Fruit fly (Drosophila melanogaster): ENCODE results near the gene p.

Gene p

DNA sequence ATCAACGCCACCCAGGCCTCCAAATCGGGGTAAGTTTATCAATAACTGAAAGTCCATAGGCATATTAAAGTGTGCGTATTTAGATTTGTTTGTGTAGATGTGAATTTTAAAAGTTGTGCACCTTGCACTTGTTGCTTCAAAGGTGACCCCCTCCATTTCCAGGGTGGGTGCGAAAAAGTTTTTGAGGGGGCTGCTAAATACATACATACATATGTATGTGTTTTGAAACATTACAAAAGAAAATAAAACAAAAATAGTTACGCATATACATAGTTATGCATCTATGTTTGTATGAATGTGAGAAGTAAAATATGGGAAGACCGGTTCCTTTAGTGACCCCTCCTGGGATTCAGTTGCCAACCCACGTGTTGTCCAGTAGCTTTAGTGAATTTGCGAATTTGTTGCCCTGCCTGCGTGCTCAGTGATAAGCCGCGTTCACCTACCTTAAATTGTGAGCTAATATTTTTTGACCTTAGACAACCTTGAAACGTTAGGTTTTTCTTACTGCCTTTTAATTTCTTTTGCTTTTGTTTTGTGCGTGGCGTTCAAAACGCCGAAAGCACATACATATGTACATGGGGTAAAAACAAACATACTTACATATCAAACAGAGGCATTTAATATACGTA lies 470 bp downstream of the p start:
- TF ChIP-seq Dll (optimal IDR thresholded peaks at IDR 0.05) (no peak), pan (optimal IDR thresholded peaks at IDR 0.05) (peak; percentile 58), psq (optimal IDR thresholded peaks at IDR 0.05) (no peak)

DNA sequence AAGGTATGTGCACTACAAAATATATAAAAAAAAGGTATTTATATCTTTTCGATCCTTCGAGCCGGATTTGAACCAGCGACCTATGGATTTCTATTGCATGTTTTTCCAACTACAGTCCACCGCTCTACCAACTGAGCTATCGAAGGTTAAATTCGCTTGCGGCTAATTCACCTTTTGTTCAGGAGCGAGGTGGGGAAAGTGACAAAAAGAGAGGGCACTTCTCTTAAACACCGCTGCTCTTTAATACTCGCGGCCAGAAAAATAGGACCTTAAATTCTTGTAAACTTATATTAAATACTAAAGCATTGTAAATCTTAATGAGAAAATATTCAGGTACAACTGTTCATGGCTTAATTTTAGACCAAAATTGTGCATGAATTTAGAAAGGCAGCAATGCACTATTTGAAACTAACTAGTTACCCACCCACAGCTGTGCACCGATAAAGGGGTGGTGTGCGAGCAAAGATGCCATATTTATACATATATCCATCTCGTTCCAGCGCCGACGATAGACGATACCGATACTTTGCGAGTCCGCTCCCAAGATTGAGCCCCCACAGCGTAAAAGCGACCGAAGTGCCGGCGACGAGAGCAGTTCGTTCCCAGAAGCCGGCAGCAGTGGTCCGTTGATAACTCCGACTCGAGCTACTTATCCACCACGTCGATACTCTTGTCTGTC lies 1.3 kb downstream of the p start:
- TF ChIP-seq pan (optimal IDR thresholded peaks at IDR 0.05) (no peak), CG8478 (optimal IDR thresholded peaks at IDR 0.05) (peak; percentile 38)

DNA sequence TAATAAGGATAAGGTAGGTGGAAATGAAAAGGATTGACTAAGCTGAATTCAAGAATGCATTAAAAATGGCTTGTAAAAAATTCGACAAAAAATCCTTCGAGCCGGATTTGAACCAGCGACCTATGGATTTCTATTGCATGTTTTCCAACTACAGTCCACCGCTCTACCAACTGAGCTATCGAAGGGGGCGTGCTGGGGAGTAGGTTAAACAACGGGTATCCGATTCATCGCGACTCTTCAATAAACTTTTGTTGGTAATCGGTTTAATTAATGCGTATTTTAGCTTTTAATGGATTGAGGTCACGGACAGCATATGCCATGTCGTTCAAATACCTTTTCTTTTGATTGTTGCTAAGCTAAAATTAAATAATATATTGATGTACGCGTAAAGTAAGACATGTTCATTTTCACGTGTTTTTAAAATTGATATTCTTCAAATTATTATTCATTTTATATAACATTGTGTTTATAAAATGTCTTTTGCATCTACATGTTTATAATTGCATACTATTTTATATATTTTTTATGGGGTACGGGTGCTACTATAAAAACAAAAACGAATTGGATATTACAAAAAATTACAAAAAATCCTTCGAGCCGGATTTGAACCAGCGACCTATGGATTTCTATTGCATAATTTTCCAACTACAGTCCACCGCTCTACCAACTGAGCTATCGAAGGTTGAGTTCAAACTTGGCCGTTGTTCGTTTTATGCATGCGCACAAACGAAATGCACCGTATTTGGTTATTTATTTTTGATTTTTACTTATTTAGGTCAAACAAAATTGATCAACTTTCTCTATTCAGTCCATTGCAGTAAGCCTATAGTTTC lies 2.2 kb downstream of the p start:
- TF ChIP-seq CG8478 (optimal IDR thresholded peaks at IDR 0.05) (no peak), EcR (GFP tag; optimal IDR thresholded peaks at IDR 0.05) (no peak), Dll (optimal IDR thresholded peaks at IDR 0.05) (no peak)

DNA sequence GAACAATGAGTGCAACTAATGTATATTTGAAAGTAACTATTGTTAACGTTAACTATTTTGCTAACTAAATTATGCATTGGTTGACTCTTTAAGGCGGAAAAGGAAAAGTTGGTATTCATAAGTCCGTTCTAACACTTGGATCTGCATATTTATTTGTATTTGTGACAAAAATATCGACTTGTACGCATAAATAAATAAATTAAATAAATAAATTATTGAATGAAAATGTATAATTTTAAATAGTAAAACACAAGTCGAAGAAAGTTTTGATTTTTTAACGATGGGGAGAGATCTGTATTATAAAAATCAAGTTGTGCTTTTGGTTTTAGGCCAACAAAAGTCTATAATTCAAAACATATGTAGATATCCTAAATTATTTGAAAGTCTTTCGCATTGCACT lies 2.9 kb downstream of the p start, which contains the start of gene CG8036:
Gene CG8036, plus strand, starts transcription at position 301 of the 400 bp plus-strand sequence.
- TF ChIP-seq pan (optimal IDR thresholded peaks at IDR 0.05) (no peak), CG8478 (optimal IDR thresholded peaks at IDR 0.05) (no peak), psq (optimal IDR thresholded peaks at IDR 0.05) (no peak), EcR (GFP tag; optimal IDR thresholded peaks at IDR 0.05) (no peak), Dll (optimal IDR thresholded peaks at IDR 0.05) (no peak), usp (GFP tag; optimal IDR thresholded peaks at IDR 0.05) (no peak)

DNA sequence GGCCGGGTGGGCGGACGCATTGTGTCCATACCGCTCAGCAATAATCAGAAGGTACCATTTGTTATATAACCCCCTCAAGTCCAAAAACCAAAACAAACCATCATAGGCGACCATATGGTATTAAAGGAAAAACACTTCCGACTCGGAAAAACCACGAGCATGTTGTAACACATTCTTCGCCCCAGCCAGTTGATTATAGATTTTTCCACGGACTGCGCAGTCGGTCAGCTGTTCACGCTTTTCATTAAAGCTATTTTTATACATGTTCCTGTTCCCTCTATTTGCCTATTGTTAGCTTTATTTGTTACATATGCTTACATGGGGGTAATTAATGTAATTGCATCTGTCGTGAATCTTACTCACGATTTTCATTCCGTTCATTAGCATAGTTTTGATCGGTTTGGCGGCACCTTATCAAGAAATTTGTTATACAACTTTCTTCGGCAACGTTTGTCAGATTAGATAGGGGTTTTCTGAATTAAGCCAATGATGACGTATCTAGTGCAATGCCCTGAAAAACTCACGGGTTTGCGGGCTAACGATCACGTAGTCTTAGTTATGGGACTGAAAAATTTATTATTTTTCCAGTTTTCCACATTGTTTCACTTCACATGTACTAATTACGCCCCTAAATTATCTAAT lies 5.7 kb downstream of the p start:
- TF ChIP-seq CG8478 (optimal IDR thresholded peaks at IDR 0.05): no peak
- no peak for TF ChIP-seq psq (optimal IDR thresholded peaks at IDR 0.05)
- peak; percentile 26 for TF ChIP-seq pan (optimal IDR thresholded peaks at IDR 0.05)

DNA sequence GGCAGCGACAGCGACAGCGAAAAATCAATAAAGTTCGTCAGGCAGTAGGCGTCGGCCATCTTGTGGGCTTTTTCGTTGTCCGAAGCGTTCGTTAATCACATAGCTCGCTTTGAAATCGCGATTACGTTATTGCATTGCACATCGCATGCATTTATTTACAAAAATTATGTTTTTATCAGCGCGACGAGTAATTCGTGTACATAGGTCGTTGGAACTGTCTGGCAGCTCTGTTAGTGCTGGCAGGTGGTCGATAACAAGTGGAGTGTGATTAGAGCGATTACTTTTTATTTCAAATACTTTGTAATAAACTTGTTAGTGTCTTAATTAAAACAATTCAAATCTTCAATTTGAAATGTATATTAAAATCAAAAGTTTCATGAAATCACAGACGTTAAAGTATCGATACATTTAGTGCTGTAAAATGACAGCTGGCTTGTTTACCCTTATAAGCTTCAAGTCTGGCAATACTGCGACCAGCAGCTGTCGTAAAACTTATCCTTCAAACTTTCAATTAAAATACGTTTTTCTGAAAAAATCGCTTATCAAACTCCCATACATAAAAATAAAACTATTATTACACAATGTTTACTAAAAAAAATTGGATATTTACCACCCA lies 6.7 kb downstream of the p start, which contains the start of gene CG8032:
Gene CG8032, plus strand, starts transcription at position 448 of the 616 bp plus-strand sequence.
- TF ChIP-seq usp (GFP tag; optimal IDR thresholded peaks at IDR 0.05) (no peak), Dll (optimal IDR thresholded peaks at IDR 0.05) (no peak), EcR (GFP tag; optimal IDR thresholded peaks at IDR 0.05) (no peak), pan (optimal IDR thresholded peaks at IDR 0.05) (no peak), psq (optimal IDR thresholded peaks at IDR 0.05) (no peak), CG8478 (optimal IDR thresholded peaks at IDR 0.05) (no peak)

DNA sequence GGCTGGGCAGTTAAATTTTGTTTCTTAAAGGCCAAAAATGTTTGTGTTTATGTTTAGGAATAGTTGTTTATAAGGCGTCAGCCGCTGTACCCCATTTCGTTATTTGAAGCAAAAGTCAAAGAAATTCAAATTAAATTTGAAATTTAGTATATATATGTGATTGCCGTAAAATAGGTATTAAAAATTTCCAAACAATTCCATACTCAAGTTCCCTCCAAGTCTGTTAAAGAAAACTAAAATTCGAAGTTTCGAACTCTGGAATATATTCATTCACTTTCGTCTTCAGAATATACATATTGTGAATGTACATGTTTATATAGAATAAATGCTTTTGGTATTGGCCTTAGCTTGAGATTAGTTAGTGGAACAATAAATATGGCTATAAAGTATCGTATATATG lies 9.8 kb downstream of the p start, which contains the start of gene bel:
Gene bel, minus strand, starts transcription at position 101 of the 400 bp plus-strand sequence.
- TF ChIP-seq usp (GFP tag; optimal IDR thresholded peaks at IDR 0.05): no peak
- TF ChIP-seq pan (optimal IDR thresholded peaks at IDR 0.05): no peak
- no peak for TF ChIP-seq EcR (GFP tag; optimal IDR thresholded peaks at IDR 0.05)
- no peak for TF ChIP-seq CG8478 (optimal IDR thresholded peaks at IDR 0.05)
- TF ChIP-seq psq (optimal IDR thresholded peaks at IDR 0.05): no peak
- TF ChIP-seq Dll (optimal IDR thresholded peaks at IDR 0.05): no peak

DNA sequence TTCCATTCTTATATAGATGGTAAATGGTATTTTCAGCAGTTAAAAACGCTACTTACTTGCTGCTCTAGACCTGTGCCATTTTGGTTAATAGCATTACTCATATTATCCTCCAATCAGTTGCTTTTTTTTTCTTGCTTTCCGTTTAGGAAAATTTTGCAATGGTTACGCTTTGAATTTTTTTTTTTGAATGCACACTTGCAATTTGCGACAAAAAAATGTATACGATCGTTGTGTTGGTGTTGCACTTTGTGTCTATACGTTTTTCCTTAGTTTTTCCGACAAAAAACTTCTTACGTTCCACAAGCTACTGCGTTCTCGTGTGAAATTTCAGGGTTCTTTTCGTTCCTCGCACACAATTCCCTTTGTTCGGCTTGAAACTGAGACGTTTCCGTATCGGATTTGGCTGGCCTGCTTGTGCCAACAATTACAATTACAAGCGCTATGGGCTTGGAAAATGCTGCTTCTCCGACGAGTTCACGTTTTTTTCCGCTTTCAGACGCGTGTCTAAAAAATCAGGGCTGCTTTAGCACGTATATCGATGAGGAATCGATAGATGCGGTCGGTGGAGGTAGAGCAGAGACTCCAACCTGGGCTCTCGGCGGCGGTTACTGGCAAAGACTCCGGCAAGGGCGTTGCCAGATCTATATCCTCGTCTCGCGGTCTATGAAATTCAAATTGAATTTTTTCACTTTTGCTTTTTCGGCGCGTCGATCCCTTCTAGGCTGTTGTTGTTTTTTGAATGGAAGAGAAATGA lies 10.4 kb downstream of the p start:
- TF ChIP-seq pan (optimal IDR thresholded peaks at IDR 0.05): peak; percentile 51
- no peak for TF ChIP-seq CG8478 (optimal IDR thresholded peaks at IDR 0.05)

DNA sequence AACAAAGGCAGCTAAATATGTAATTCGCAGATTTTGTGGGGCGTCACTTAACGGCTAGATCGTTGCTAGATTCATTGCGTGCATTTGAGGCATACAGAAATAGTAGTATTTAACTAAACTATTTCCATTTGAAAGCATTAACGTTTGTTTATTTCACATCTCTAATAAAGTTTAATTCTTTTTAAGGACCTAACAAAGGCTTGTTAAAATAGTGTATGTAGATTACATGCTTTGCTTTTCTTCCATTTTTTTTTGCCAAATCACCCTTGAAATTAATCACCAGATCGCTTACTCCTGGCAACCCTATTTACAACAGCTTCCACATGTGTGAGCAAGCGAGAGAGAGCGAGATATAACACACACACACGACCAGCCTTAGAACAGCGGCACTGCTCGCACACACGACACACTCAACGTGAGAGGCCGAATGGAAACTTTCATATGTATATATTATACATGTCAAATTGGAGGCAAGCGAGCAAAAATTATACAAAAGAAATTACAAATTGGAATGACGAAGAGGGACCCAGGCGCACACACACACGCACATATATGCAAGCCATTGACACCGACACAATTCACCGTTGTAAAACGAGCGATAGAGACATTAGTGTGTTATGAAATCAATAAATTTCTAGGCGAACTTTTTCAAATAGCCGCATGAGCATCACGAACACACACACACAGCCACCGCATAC lies 11.1 kb downstream of the p start:
- no peak for TF ChIP-seq pan (optimal IDR thresholded peaks at IDR 0.05)
- TF ChIP-seq CG8478 (optimal IDR thresholded peaks at IDR 0.05): peak; percentile 45

DNA sequence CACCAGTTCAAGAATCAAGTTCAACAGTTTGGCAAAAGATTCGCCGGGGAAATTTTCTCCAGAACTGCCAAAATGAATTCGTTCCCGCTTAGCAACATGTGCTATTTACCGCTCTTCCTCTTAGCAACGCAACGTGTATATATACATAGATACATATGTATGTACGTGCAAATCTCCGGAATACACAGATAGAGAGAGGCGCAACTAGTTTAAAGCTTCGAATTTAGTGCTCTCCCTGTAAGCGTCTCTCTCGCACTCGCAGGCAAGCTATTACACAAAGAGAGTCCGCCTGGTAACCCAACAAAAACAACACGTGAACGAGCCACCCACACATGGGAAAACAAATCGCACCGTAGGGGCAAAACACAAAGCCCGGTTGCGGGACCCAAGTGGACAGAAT lies 11.8 kb downstream of the p start:
- no peak for TF ChIP-seq EcR (GFP tag; optimal IDR thresholded peaks at IDR 0.05)

DNA sequence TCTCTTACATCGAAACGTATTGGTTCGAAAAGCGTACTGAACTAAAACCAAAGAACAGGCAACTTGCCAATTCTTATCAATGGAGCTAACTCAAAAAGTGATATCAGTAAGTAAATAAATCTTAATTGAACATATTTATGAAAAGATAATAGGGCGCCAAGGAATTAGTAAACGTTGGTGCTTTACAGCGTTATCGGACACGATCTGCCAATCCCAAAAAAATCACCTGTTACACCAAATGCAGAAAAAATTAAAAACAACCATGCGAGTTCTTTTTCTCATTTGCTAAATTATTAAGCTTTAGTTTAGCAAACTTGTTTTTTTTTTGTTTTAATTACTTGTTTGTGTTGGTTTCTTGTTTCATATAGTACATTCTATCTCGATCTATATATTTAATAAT lies 15.8 kb downstream of the p start, which contains the start of gene CG42489:
Gene CG42489, minus strand, starts transcription at position 101 of the 400 bp plus-strand sequence.
- TF ChIP-seq usp (GFP tag; optimal IDR thresholded peaks at IDR 0.05) (no peak), CG8478 (optimal IDR thresholded peaks at IDR 0.05) (no peak), EcR (GFP tag; optimal IDR thresholded peaks at IDR 0.05) (no peak), pan (optimal IDR thresholded peaks at IDR 0.05) (no peak), Dll (optimal IDR thresholded peaks at IDR 0.05) (no peak), psq (optimal IDR thresholded peaks at IDR 0.05) (no peak)
